Fruit fly (Drosophila melanogaster): ENCODE results near the gene Gba1a.

Gba1a gene

DNA sequence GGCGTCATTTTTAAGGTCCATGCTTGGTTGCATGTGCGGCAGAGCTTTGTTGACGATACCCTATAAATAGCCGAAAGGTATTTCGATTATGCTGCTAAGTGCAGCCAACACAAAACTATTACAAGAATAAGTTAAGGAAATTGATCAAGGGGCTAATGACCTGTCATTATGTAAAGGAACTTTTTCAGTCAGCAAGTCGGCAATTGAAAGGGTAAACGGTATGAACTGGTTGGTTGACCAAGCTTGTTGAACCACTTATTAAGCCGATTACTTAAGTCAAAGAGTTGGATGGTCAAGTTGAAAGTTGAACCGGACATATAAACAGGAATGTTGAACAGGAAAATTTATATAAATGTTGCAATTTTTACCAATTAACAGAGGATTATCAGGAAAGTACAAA lies 27.3 kb upstream of the Gba1a start:
- TF ChIP-seq rn (GFP tag; IDR thresholded peaks at IDR 0.05) (0 out of 2 replicates have a peak, but pooled peaks have one; percentile 32), CG13204 (GFP tag; optimal IDR thresholded peaks at IDR 0.05) (no peak)

DNA sequence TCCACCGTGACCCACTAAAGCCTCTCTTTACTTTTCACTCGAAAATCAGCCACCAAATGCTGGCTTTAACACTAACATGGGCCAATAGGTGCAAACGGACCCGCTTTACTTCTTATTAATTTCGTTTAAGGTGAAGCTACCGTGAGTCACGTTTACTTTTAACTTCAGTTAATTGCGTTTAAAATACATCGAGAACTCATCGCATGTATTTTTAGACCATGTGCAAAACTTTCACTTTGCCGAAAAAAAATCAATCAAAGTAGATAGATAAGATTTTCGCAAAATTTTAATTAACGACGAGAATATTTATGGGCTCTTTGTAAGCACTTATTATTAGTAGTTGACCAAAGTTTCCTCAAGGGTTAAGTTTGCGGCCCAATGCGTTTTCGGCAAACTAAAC lies 26.1 kb upstream of the Gba1a start:
- TF ChIP-seq CG12605 (GFP tag; IDR thresholded peaks at IDR 0.05) (no peak), EcR (GFP tag; optimal IDR thresholded peaks at IDR 0.05) (no peak), CG8159 (tag; optimal IDR thresholded peaks at IDR 0.05) (no peak), CG15710 (tag; optimal IDR thresholded peaks at IDR 0.05) (no peak), CG14655 (GFP tag; optimal IDR thresholded peaks at IDR 0.05) (no peak), D1 (tag; optimal IDR thresholded peaks at IDR 0.05) (no peak), Snoo (tag; optimal IDR thresholded peaks at IDR 0.05) (peak; percentile 46), CG17806 (tag; optimal IDR thresholded peaks at IDR 0.05) (no peak), Pif1A (GFP tag; optimal IDR thresholded peaks at IDR 0.05) (peak; percentile 24)

DNA sequence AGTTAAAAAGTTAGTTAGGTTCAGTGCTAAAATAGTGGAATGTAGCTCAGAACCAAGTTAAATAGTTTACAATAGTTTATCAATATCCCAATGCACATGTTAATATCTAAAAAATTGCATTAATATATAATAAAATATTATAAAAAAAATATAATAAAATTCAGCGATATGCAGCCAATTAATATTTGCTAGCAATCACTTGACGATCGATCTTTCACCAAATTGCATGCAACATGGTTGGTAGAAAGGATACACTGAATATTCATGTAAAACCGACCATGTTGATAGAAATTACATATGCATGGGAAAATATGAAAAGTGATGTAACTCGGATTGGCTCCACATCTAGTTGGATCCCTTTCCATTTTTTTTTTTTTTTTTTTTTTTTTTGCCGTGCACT lies 24.8 kb upstream of the Gba1a start:
- TF ChIP-seq CG34367 (tag; optimal IDR thresholded peaks at IDR 0.05) (no peak), Pif1B (GFP tag; optimal IDR thresholded peaks at IDR 0.05) (peak; percentile 20), CG8301 (tag; optimal IDR thresholded peaks at IDR 0.05) (peak; percentile 9), CG17806 (tag; optimal IDR thresholded peaks at IDR 0.05) (no peak), CG32121 (GFP tag; IDR thresholded peaks at IDR 0.05) (0 out of 2 replicates have a peak, but pooled peaks have one; percentile 17), CG14655 (GFP tag; optimal IDR thresholded peaks at IDR 0.05) (peak; percentile 61)

DNA sequence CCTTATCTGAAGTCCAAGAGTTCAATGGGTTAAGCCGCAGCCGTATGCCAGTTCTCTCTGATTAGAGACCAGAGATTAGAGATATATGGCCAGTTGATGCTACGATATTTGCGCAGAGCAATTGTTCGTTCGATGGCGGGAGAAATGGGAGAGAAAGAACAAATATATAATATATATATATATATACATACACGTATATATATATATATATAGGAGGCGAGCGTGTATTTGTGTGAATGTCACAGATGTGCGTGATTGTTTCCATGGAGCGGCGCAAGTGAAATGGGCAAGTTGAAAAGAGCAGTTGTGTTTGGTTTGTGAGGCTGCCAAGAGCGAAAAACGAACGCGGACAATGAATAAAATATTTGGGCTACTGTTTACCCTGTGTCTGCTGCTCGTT lies 23.4 kb upstream of the Gba1a start, which contains the start of gene GILT3:
Gene GILT3, plus strand, starts transcription at position 301 of the 400 bp plus-strand sequence.
- TF ChIP-seq CG34367 (tag; optimal IDR thresholded peaks at IDR 0.05) (no peak), CG8301 (tag; optimal IDR thresholded peaks at IDR 0.05) (no peak), EcR (GFP tag; optimal IDR thresholded peaks at IDR 0.05) (no peak), CG15710 (tag; optimal IDR thresholded peaks at IDR 0.05) (no peak), rn (GFP tag; IDR thresholded peaks at IDR 0.05) (no peak), gl (tag; optimal IDR thresholded peaks at IDR 0.05) (no peak), CG10348 (GFP tag; IDR thresholded peaks at IDR 0.05) (no peak), CG4496 (GFP tag; IDR thresholded peaks at IDR 0.05) (no peak), CG8159 (tag; optimal IDR thresholded peaks at IDR 0.05) (no peak), Snoo (tag; optimal IDR thresholded peaks at IDR 0.05) (no peak), Pif1A (GFP tag; optimal IDR thresholded peaks at IDR 0.05) (no peak), CG9948 (tag; optimal IDR thresholded peaks at IDR 0.05) (no peak)

DNA sequence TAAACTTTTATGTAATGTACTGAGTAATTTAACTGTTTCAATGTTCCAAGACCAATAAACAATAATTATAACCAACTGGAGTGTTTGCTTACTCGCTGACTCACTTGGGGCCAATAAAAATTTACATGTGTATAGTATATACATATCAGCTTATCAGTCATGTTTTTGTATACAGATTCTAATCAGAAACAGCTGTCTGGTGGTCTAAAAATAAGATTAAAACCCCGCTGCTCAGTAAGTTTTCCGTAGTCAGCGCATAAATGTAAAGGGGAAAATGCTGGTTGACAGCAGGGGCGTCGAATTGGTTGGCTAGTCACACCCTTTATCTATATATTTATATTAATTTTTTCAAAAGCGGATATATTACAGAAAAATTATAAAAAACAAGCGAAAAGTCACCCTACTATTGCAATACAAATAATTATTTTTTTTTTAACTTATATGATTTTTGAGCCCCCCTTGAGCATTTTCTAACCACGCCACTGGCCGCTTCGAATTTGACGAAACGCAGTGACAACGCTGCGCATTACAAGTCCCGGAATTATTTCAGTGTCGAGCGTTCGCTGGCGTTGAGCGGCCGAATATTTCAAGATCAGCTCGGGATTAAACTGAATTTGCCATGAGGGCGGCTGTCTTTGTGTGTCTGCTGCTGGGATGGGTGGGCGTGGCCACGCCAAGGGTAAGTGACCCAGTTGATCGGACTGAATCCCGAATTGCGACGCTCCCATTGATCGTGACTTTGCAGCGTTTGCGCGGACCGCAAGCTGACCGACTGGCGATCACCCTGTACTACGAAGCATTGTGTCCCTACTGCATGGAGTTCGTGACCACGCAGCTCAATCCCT lies 21.9 kb upstream of the Gba1a start, which contains the start of gene GILT2:
Gene GILT2, plus strand, starts transcription at position 547 of the 845 bp plus-strand sequence.
- TF ChIP-seq CG8159 (tag; optimal IDR thresholded peaks at IDR 0.05) (peak; percentile 73), CG8301 (tag; optimal IDR thresholded peaks at IDR 0.05) (no peak), CG10348 (GFP tag; IDR thresholded peaks at IDR 0.05) (0 out of 2 replicates have a peak, but pooled peaks have one; percentile 24), CG32121 (GFP tag; IDR thresholded peaks at IDR 0.05) (peak; percentile 65), CG15710 (tag; optimal IDR thresholded peaks at IDR 0.05) (peak; percentile 69), Pif1B (GFP tag; optimal IDR thresholded peaks at IDR 0.05) (peak; percentile 76), CG4496 (GFP tag; IDR thresholded peaks at IDR 0.05) (0 out of 3 replicates have a peak, but pooled peaks have one; percentile 54), fd96Ca (GFP tag; IDR thresholded peaks at IDR 0.05) (peak; percentile 72), CG34367 (tag; optimal IDR thresholded peaks at IDR 0.05) (peak; percentile 36), EcR (GFP tag; optimal IDR thresholded peaks at IDR 0.05) (no peak), CG13204 (GFP tag; optimal IDR thresholded peaks at IDR 0.05) (no peak), CG12605 (GFP tag; IDR thresholded peaks at IDR 0.05) (peak; percentile 58), Pif1A (GFP tag; optimal IDR thresholded peaks at IDR 0.05) (no peak), rn (GFP tag; IDR thresholded peaks at IDR 0.05) (peak; percentile 40; the same call in 1 of the 2 replicates), Ets98B (GFP tag; IDR thresholded peaks at IDR 0.05) (peak; percentile 77), CG17806 (tag; optimal IDR thresholded peaks at IDR 0.05) (peak; percentile 64), CG9948 (tag; optimal IDR thresholded peaks at IDR 0.05) (peak; percentile 56), Snoo (tag; optimal IDR thresholded peaks at IDR 0.05) (peak; percentile 87)

DNA sequence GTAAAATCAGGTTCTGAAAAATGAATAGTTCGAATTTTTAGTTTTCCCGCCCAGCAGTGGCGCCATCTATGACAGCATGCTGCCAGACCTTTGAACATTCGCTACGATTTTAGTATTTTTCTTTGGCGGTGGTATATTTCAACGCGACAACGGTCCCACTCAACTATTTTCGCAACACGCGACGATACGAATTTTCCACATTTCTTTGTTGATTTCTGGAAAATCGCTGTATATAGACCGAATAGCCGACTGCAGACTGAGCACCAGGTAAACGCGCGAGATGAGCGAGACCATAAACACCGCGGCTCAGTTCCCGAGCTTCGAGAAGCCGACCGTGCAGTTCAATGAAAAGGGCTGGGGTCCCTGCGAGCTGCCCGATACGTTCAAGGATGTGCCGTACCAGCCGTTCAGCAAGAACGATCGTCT lies 20.5 kb upstream of the Gba1a start, which contains the start of gene eIF3d1:
Gene eIF3d1, plus strand, starts transcription at position 129 of the 426 bp plus-strand sequence.
- TF ChIP-seq fd96Ca (GFP tag; IDR thresholded peaks at IDR 0.05) = no peak
- no peak for TF ChIP-seq CG34367 (tag; optimal IDR thresholded peaks at IDR 0.05)
- no peak for TF ChIP-seq Snoo (tag; optimal IDR thresholded peaks at IDR 0.05)
- no peak for TF ChIP-seq CG17806 (tag; optimal IDR thresholded peaks at IDR 0.05)
- no peak for TF ChIP-seq CG13204 (GFP tag; optimal IDR thresholded peaks at IDR 0.05)
- no peak for TF ChIP-seq D1 (tag; optimal IDR thresholded peaks at IDR 0.05)
- TF ChIP-seq rn (GFP tag; IDR thresholded peaks at IDR 0.05) = no peak
- TF ChIP-seq CG12605 (GFP tag; IDR thresholded peaks at IDR 0.05) = no peak
- no peak for TF ChIP-seq Pif1A (GFP tag; optimal IDR thresholded peaks at IDR 0.05)

All from whole organism, pupa.